Fruit fly (Drosophila melanogaster) whole organism, prepupa: ENCODE data around the gene par-6.
A peak's percentile ranks its signal among the peaks of the same experiment; 100 is the strongest.

Experiments
- Blimp-1 ChIP-seq: fragments of 200-800 bp; sonication (Bioruptor generic); optimal IDR thresholded peaks from 3 replicates; lab custom pipeline; 2017; ENCODE audit warnings: missing biosample characterization, missing genetic modification characterization, mild to moderate bottlenecking, moderate library complexity, missing genetic modification reagents
- CG10631 ChIP-seq: fragments of 200-800 bp; sonication (Bioruptor generic); optimal IDR thresholded peaks from 2 replicates; lab custom pipeline; 2016; ENCODE audit warnings: missing biosample characterization, missing genetic modification characterization
- CG10669 ChIP-seq: fragments of 200-800 bp; sonication (Bioruptor generic); optimal IDR thresholded peaks from 3 replicates; lab custom pipeline; 2018; ENCODE audit warnings: missing biosample characterization, mild to moderate bottlenecking, missing genetic modification characterization, moderate library complexity
- CG11294 ChIP-seq: fragments of 200-800 bp; sonication (Bioruptor generic); IDR thresholded peaks from 2 replicates; pipeline ENCODE4 v1.3.6; 2022; ENCODE audit warnings: missing biosample characterization, missing genetic modification characterization
- CG11902 ChIP-seq: fragments of 200-800 bp; sonication (Bioruptor generic); optimal IDR thresholded peaks from 3 replicates; lab custom pipeline; 2016; ENCODE audit warnings: missing biosample characterization, missing genetic modification characterization
- CG15336 ChIP-seq: fragments of 200-800 bp; sonication (Bioruptor generic); IDR thresholded peaks from 2 replicates; pipeline ENCODE4 v1.3.6; 2022; ENCODE audit warnings: missing biosample characterization, missing genetic modification characterization
- CG16779 ChIP-seq: fragments of 200-800 bp; sonication (Bioruptor generic); optimal IDR thresholded peaks from 3 replicates; lab custom pipeline; 2017; ENCODE audit warnings: missing biosample characterization, mild to moderate bottlenecking, missing genetic modification characterization
- CG3032 ChIP-seq: fragments of 200-800 bp; optimal IDR thresholded peaks from 2 replicates; lab custom pipeline; 2019; ENCODE audit warnings: missing biosample characterization, mild to moderate bottlenecking, missing genetic modification characterization, moderate library complexity
- CG31627 ChIP-seq: fragments of 200-800 bp; sonication (Bioruptor generic); optimal IDR thresholded peaks from 3 replicates; lab custom pipeline; 2016; ENCODE audit warnings: missing biosample characterization, missing genetic modification characterization
- CG32006 ChIP-seq: fragments of 200-800 bp; sonication (Bioruptor generic); optimal IDR thresholded peaks from 3 replicates; lab custom pipeline; 2017; ENCODE audit warnings: missing biosample characterization, mild to moderate bottlenecking, missing genetic modification characterization
- CG34406 ChIP-seq: fragments of 200-800 bp; sonication (Bioruptor generic); optimal IDR thresholded peaks from 3 replicates; lab custom pipeline; 2016; ENCODE audit warnings: missing biosample characterization, missing genetic modification characterization
- CG3919 ChIP-seq: fragments of 200-800 bp; sonication (Bioruptor generic); optimal IDR thresholded peaks from 3 replicates; lab custom pipeline; 2016; ENCODE audit warnings: missing biosample characterization, missing genetic modification characterization
- CG4318 ChIP-seq: fragments of 200-800 bp; sonication (Bioruptor generic); optimal IDR thresholded peaks from 3 replicates; lab custom pipeline; 2017; ENCODE audit warnings: missing biosample characterization, mild to moderate bottlenecking, missing genetic modification characterization
- CG6276 ChIP-seq: fragments of 200-800 bp; sonication (Bioruptor generic); optimal IDR thresholded peaks from 2 replicates; lab custom pipeline; 2017; ENCODE audit warnings: missing biosample characterization, mild to moderate bottlenecking, missing genetic modification characterization
- CG6792 ChIP-seq: fragments of 200-800 bp; sonication (Bioruptor generic); optimal IDR thresholded peaks from 3 replicates; lab custom pipeline; 2016; ENCODE audit warnings: missing biosample characterization, missing genetic modification characterization
- CG6808 ChIP-seq: fragments of 200-800 bp; sonication (Bioruptor generic); optimal IDR thresholded peaks from 3 replicates; lab custom pipeline; 2017; ENCODE audit warnings: missing biosample characterization, missing genetic modification characterization, mild to moderate bottlenecking, moderate library complexity, missing genetic modification reagents
- CG6854 ChIP-seq: fragments of 200-800 bp; sonication (Bioruptor generic); optimal IDR thresholded peaks from 2 replicates; lab custom pipeline; 2017; ENCODE audit warnings: missing biosample characterization, mild to moderate bottlenecking, missing genetic modification characterization
- CG7368 ChIP-seq: fragments of 200-800 bp; sonication (Bioruptor generic); optimal IDR thresholded peaks from 3 replicates; lab custom pipeline; 2016; ENCODE audit warnings: missing biosample characterization, missing genetic modification characterization
- CG8119 ChIP-seq: fragments of 200-800 bp; sonication (Bioruptor generic); IDR thresholded peaks from 3 replicates; pipeline ENCODE4 v1.3.6; 2022; ENCODE audit warnings: missing biosample characterization, missing genetic modification characterization
- CG8319 ChIP-seq: fragments of 200-800 bp; sonication (Bioruptor generic); optimal IDR thresholded peaks from 3 replicates; lab custom pipeline; 2016; ENCODE audit warnings: missing biosample characterization, missing genetic modification characterization
- CG8632 ChIP-seq: fragments of 200-800 bp; sonication (Bioruptor generic); optimal IDR thresholded peaks from 3 replicates; lab custom pipeline; 2016; ENCODE audit warnings: missing biosample characterization, missing genetic modification characterization
- Eip75B ChIP-seq: fragments of 200-800 bp; sonication (Bioruptor generic); optimal IDR thresholded peaks from 3 replicates; lab custom pipeline; 2016; ENCODE audit warnings: missing biosample characterization, missing genetic modification characterization
- Eip78C ChIP-seq: fragments of 200-800 bp; sonication (Bioruptor generic); peaks from one replicate; lab custom pipeline; 2016; ENCODE audit warnings: missing biosample characterization, missing genetic modification characterization
- Eip93F ChIP-seq: fragments of 200-800 bp; sonication (Bioruptor generic); optimal IDR thresholded peaks from 2 replicates; lab custom pipeline; 2016; ENCODE audit warnings: missing biosample characterization, mild to moderate bottlenecking, missing genetic modification characterization
- Ets21C ChIP-seq: fragments of 200-800 bp; sonication (Bioruptor generic); optimal IDR thresholded peaks from 3 replicates; lab custom pipeline; 2016; ENCODE audit warnings: missing biosample characterization, missing genetic modification characterization
- Ets96B ChIP-seq: fragments of 200-800 bp; optimal IDR thresholded peaks from 2 replicates; lab custom pipeline; 2019; ENCODE audit warnings: missing biosample characterization, mild to moderate bottlenecking, missing genetic modification characterization, moderate library complexity
- Gug ChIP-seq: fragments of 200-800 bp; sonication (Bioruptor generic); IDR thresholded peaks from 2 replicates; pipeline ENCODE4 v1.3.6; 2022; ENCODE audit warnings: missing biosample characterization, missing genetic modification characterization
- Hr38 ChIP-seq: sonication (Bioruptor generic); optimal IDR thresholded peaks from 2 replicates; lab custom pipeline; 2016; ENCODE audit warnings: missing biosample characterization, missing genetic modification characterization
- Hr4 ChIP-seq: fragments of 200-800 bp; sonication (Bioruptor generic); optimal IDR thresholded peaks from 3 replicates; lab custom pipeline; 2016; ENCODE audit warnings: missing biosample characterization, missing genetic modification characterization
- Lpt ChIP-seq: fragments of 200-800 bp; sonication (Bioruptor generic); optimal IDR thresholded peaks from 3 replicates; lab custom pipeline; 2016; ENCODE audit warnings: missing biosample characterization, missing genetic modification characterization
- Met ChIP-seq: fragments of 200-800 bp; sonication (Bioruptor generic); optimal IDR thresholded peaks from 3 replicates; lab custom pipeline; 2016; ENCODE audit warnings: missing biosample characterization, missing genetic modification characterization
- OdsH ChIP-seq: fragments of 200-800 bp; sonication (Bioruptor generic); optimal IDR thresholded peaks from 3 replicates; lab custom pipeline; 2016; ENCODE audit warnings: missing biosample characterization, missing genetic modification characterization
- Smox ChIP-seq: fragments of 200-800 bp; sonication (Bioruptor generic); optimal IDR thresholded peaks from 3 replicates; lab custom pipeline; 2016; ENCODE audit warnings: missing biosample characterization, missing genetic modification characterization
- Sox102F ChIP-seq: fragments of 200-800 bp; sonication (Bioruptor generic); optimal IDR thresholded peaks from 2 replicates; lab custom pipeline; 2016; ENCODE audit warnings: missing biosample characterization, mild to moderate bottlenecking, missing genetic modification characterization
- Sox14 ChIP-seq: fragments of 200-800 bp; sonication (Bioruptor generic); optimal IDR thresholded peaks from 3 replicates; lab custom pipeline; 2016; ENCODE audit warnings: missing biosample characterization, missing genetic modification characterization
- Sox15 ChIP-seq: fragments of 200-800 bp; sonication (Bioruptor generic); optimal IDR thresholded peaks from 3 replicates; lab custom pipeline; 2016; ENCODE audit warnings: missing biosample characterization, missing genetic modification characterization
- achi ChIP-seq: fragments of 200-800 bp; sonication (Bioruptor generic); optimal IDR thresholded peaks from 3 replicates; lab custom pipeline; 2016; ENCODE audit warnings: missing biosample characterization, missing genetic modification characterization
- acj6 ChIP-seq: fragments of 200-800 bp; sonication (Bioruptor generic); optimal IDR thresholded peaks from 3 replicates; lab custom pipeline; 2016; ENCODE audit warnings: missing biosample characterization, missing genetic modification characterization
- dac ChIP-seq: fragments of 200-800 bp; sonication (Bioruptor generic); optimal IDR thresholded peaks from 2 replicates; lab custom pipeline; 2017; ENCODE audit warnings: missing biosample characterization, mild to moderate bottlenecking, missing genetic modification characterization
- dsx ChIP-seq: fragments of 200-800 bp; optimal IDR thresholded peaks from 3 replicates; lab custom pipeline; 2019; ENCODE audit warnings: missing biosample characterization, mild to moderate bottlenecking, missing genetic modification characterization, moderate library complexity; ENCODE audit not compliant: poor library complexity, severe bottlenecking
- eg ChIP-seq: fragments of 200-800 bp; sonication (Bioruptor generic); IDR thresholded peaks from 3 replicates; pipeline ENCODE4 v1.3.6; 2022; ENCODE audit warnings: missing biosample characterization, missing genetic modification characterization
- esn ChIP-seq: fragments of 200-800 bp; sonication (Bioruptor generic); optimal IDR thresholded peaks from 2 replicates; lab custom pipeline; 2016; ENCODE audit warnings: missing biosample characterization, mild to moderate bottlenecking, missing genetic modification characterization, moderate library complexity
- lz ChIP-seq: fragments of 200-800 bp; sonication (Bioruptor generic); optimal IDR thresholded peaks from 3 replicates; lab custom pipeline; 2016; ENCODE audit warnings: missing biosample characterization, missing genetic modification characterization
- net ChIP-seq: fragments of 200-800 bp; sonication (Bioruptor generic); optimal IDR thresholded peaks from 3 replicates; lab custom pipeline; 2016; ENCODE audit warnings: missing biosample characterization, missing genetic modification characterization
- pdm3 ChIP-seq: fragments of 200-800 bp; sonication (Bioruptor generic); optimal IDR thresholded peaks from 3 replicates; lab custom pipeline; 2016; ENCODE audit warnings: missing biosample characterization, missing genetic modification characterization
- salr ChIP-seq, 2 experiments: fragments of 200-800 bp; sonication (Bioruptor generic); optimal IDR thresholded peaks; 3 replicates each; lab custom pipeline; 2016 to 2018; ENCODE audit warnings: missing biosample characterization in 2 of 2, missing genetic modification characterization in 2 of 2, mild to moderate bottlenecking in 1 of 2
- ss ChIP-seq, 2 experiments: fragments of 200-800 bp; sonication (Bioruptor generic); optimal IDR thresholded peaks; 2 replicates in 1 of 2; 3 replicates in 1 of 2; lab custom pipeline; 2017 to 2018; ENCODE audit warnings: mild to moderate bottlenecking in 2 of 2, missing biosample characterization in 2 of 2, missing genetic modification characterization in 2 of 2, moderate library complexity in 1 of 2
- svp ChIP-seq: fragments of 200-800 bp; sonication (Bioruptor generic); peaks from one replicate; lab custom pipeline; 2016; ENCODE audit warnings: missing biosample characterization, missing genetic modification characterization

The par-6 gene

DNA sequence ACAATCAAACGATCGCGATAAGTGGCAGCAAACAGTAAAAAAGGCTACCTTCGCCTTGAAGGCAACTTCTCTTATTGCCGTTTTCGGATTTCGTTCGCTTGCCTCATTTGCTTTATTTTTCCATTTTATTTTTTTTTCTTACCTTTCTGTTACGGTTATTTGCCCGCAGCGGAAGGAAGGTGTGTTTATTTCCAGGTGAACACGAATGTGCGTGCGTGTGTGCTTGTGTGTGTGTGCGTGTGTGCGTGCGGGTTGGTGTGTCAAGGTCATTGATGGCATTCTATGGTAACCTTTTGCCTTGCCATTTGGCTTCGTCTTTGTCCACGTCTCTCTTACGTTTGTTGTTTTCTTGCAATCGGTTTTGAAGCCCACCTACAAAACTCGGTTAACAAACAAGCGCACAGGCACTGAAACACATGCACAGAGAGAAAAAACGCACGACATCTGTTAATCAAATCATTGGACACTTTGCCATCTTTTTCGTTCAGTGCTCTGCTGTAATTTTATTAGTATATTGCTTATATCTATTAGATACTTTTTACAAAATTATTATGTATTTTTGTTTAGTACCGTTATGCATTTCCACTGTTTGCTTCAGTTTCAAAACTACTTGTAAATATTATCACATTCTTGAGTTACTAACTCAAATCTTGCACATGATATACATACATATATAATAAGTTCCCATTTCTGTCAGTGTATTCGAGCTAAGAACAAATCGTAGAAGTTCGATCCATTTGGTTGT is 10.0 kb downstream of the par-6 start:
- TF ChIP-seq CG7368 (GFP tag; lab: Kevin White, UChicago) (no peak), CG6808 (GFP tag; lab: Kevin White, UChicago) (no peak), svp (no peak), CG8119 (GFP tag; lab: Robert Waterston, UW) (peak; percentile 23; the same call in 2 of the 3 replicates), CG6792 (peak; percentile 21), ss (GFP tag; optimal IDR thresholded peaks at IDR 0.05; lab: Kevin White, UChicago) (peak in 1 of 2 experiments; percentile 7), Eip78C (GFP tag; lab: Kevin White, UChicago) (peak; percentile 63), Sox15 (GFP tag; lab: Kevin White, UChicago) (peak; percentile 26), esn (GFP tag; lab: Kevin White, UChicago) (peak; percentile 34), CG3919 (GFP tag; lab: Kevin White, UChicago) (peak; percentile 49), dsx (GFP tag; lab: Kevin White, UChicago) (no peak), Ets21C (GFP tag; lab: Kevin White, UChicago) (no peak), Lpt (GFP tag; lab: Kevin White, UChicago) (no peak), CG8319 (GFP tag; lab: Kevin White, UChicago) (no peak), dac (GFP tag; lab: Kevin White, UChicago) (no peak), CG32006 (GFP tag; lab: Kevin White, UChicago) (peak; percentile 74), CG16779 (no peak), CG4318 (GFP tag; lab: Kevin White, UChicago) (peak; percentile 55), CG15336 (GFP tag; lab: Robert Waterston, UW) (peak; percentile 42), CG11902 (no peak), Eip93F (GFP tag; lab: Kevin White, UChicago) (no peak), acj6 (GFP tag; lab: Kevin White, UChicago) (peak; percentile 38), salr (GFP tag; optimal IDR thresholded peaks at IDR 0.05; lab: Kevin White, UChicago) (peak in 1 of 2 experiments; percentile 45), Gug (GFP tag; lab: Robert Waterston, UW) (peak; percentile 58), CG8632 (GFP tag; lab: Kevin White, UChicago) (no peak), CG3032 (tag; lab: Kevin White, UChicago) (peak; percentile 19), CG10669 (GFP tag; lab: Kevin White, UChicago) (peak; percentile 12), CG34406 (GFP tag; lab: Kevin White, UChicago) (peak; percentile 25), OdsH (GFP tag; lab: Kevin White, UChicago) (peak; percentile 33), CG6276 (GFP tag; lab: Kevin White, UChicago) (peak; percentile 54), CG10631 (peak; percentile 57), CG11294 (0 out of 2 replicates have a peak, but pooled peaks have one; percentile 20), Hr38 (no peak), achi (peak; percentile 38), eg (GFP tag; lab: Robert Waterston, UW) (peak; percentile 56; the same call in 2 of the 3 replicates)
- TF ChIP-seq, all 60 proteins: peak for 22

- TF ChIP-seq Met (GFP tag; lab: Kevin White, UChicago): peak; percentile 54
- no peak for TF ChIP-seq dsx (GFP tag; lab: Kevin White, UChicago)
- no peak for TF ChIP-seq CG8319 (GFP tag; lab: Kevin White, UChicago)
- peak; percentile 27 for TF ChIP-seq Eip75B (GFP tag; lab: Kevin White, UChicago)
- no peak for TF ChIP-seq CG34406 (GFP tag; lab: Kevin White, UChicago)
- TF ChIP-seq Sox102F (GFP tag; lab: Kevin White, UChicago): no peak
- TF ChIP-seq Eip78C (GFP tag; lab: Kevin White, UChicago): peak; percentile 74
- TF ChIP-seq Ets21C (GFP tag; lab: Kevin White, UChicago): peak; percentile 36
- TF ChIP-seq net (GFP tag; lab: Kevin White, UChicago): peak; percentile 17
- peak; percentile 24 for TF ChIP-seq CG6792
- peak; percentile 29 for TF ChIP-seq Smox (GFP tag; lab: Kevin White, UChicago)
- TF ChIP-seq pdm3 (GFP tag; lab: Kevin White, UChicago): peak; percentile 65
- no peak for TF ChIP-seq salr (GFP tag; optimal IDR thresholded peaks at IDR 0.05; lab: Kevin White, UChicago)
- TF ChIP-seq Ets96B (tag; lab: Kevin White, UChicago): no peak
- TF ChIP-seq CG32006 (GFP tag; lab: Kevin White, UChicago): peak; percentile 73
- peak; percentile 34 for TF ChIP-seq lz (GFP tag; lab: Kevin White, UChicago)
- TF ChIP-seq Lpt (GFP tag; lab: Kevin White, UChicago): peak; percentile 32
- no peak for TF ChIP-seq CG11902
- TF ChIP-seq Blimp-1 (GFP tag; lab: Kevin White, UChicago): no peak
- peak; percentile 61 for TF ChIP-seq Sox14 (GFP tag; lab: Kevin White, UChicago)
- no peak for TF ChIP-seq CG6854 (GFP tag; lab: Kevin White, UChicago)
- peak; percentile 47 for TF ChIP-seq dac (GFP tag; lab: Kevin White, UChicago)
- TF ChIP-seq eg (GFP tag; lab: Robert Waterston, UW): peak; percentile 86
- TF ChIP-seq CG31627: peak; percentile 51
- peak; percentile 27 for TF ChIP-seq acj6 (GFP tag; lab: Kevin White, UChicago)
- TF ChIP-seq Hr4 (GFP tag; lab: Kevin White, UChicago): peak; percentile 70
These were observed 10.6 kb downstream of the par-6 start for dm6 chrX:17713740-17714135.
